Worm (Caenorhabditis elegans): ENCODE measurements around the gene F48F7.3.

DNA sequence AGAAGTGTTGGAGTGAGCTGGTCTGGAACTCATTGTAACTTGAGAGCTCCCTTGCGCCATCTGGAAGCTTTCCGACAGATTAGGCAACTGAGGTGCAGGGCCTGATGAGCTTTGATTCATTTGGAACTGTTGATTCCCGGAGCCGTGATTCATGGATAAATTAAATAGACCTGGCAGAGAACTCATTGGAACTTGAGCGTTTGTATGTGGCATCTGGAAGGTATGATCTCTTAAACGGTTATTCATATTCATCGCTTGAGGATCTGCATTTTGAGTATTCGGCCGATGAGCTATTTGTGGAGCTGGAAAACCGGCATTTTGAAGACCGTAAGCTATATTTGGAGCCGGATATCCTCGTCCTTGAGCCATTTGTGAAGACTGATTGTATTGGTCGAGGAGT is 34.8 kb upstream of the F48F7.3 start:
- TF ChIP-seq dao-5 (tag; optimal IDR thresholded peaks at IDR 0.05), result no peak
- no peak for TF ChIP-seq him-1 (tag; optimal IDR thresholded peaks at IDR 0.05)

All from whole organism, L4/young adult.